Fruit fly (Drosophila melanogaster): ENCODE results near the gene RhoGAP68F.
A peak's percentile ranks its signal among the peaks of the same experiment; 100 is the strongest.

RhoGAP68F gene

dm6 chr3L:12127294-12128029 is 11.2 kb upstream of the RhoGAP68F start, which contains the start of the genes Ir68b and CG34241:
Gene Ir68b (minus strand): TSS chr3L:12127394.
Gene CG34241 (plus strand): TSS chr3L:12127979.
- TF ChIP-seq CG32121 (GFP tag; IDR thresholded peaks at IDR 0.05) (no peak), EcR (GFP tag; optimal IDR thresholded peaks at IDR 0.05) (no peak), CG34367 (tag; optimal IDR thresholded peaks at IDR 0.05) (no peak), CG17806 (tag; optimal IDR thresholded peaks at IDR 0.05) (no peak), CG13204 (GFP tag; optimal IDR thresholded peaks at IDR 0.05) (no peak), rn (GFP tag; IDR thresholded peaks at IDR 0.05) (no peak), CG15710 (tag; optimal IDR thresholded peaks at IDR 0.05) (no peak), CG9948 (tag; optimal IDR thresholded peaks at IDR 0.05) (no peak), Pif1A (GFP tag; optimal IDR thresholded peaks at IDR 0.05) (no peak), CG14655 (GFP tag; optimal IDR thresholded peaks at IDR 0.05) (no peak), CG12605 (GFP tag; IDR thresholded peaks at IDR 0.05) (no peak)

dm6 chr3L:12129111-12129510 is 9.6 kb upstream of the RhoGAP68F start, which contains the start of gene Lsp2:
Gene Lsp2 (plus strand): TSS chr3L:12129393.
- peak; percentile 40 for TF ChIP-seq EcR (GFP tag; optimal IDR thresholded peaks at IDR 0.05)
- no peak for TF ChIP-seq rn (GFP tag; IDR thresholded peaks at IDR 0.05)

dm6 chr3L:12131918-12132317 is 6.8 kb upstream of the RhoGAP68F start, which contains the start of gene DEF8:
Gene DEF8 (plus strand): TSS chr3L:12132146.
- TF ChIP-seq gl (tag; optimal IDR thresholded peaks at IDR 0.05), result peak; percentile 37
- peak; percentile 92 for TF ChIP-seq CG12605 (GFP tag; IDR thresholded peaks at IDR 0.05)
- peak; percentile 87 for TF ChIP-seq Ets98B (GFP tag; IDR thresholded peaks at IDR 0.05)
- peak; percentile 68 for TF ChIP-seq rn (GFP tag; IDR thresholded peaks at IDR 0.05)
- peak; percentile 89 for TF ChIP-seq CG4496 (GFP tag; IDR thresholded peaks at IDR 0.05)
- TF ChIP-seq CG14655 (GFP tag; optimal IDR thresholded peaks at IDR 0.05), result peak; percentile 80
- no peak for TF ChIP-seq Pif1B (GFP tag; optimal IDR thresholded peaks at IDR 0.05)
- no peak for TF ChIP-seq Pif1A (GFP tag; optimal IDR thresholded peaks at IDR 0.05)
- TF ChIP-seq CG8301 (tag; optimal IDR thresholded peaks at IDR 0.05), result peak; percentile 84
- peak; percentile 94 for TF ChIP-seq D1 (tag; optimal IDR thresholded peaks at IDR 0.05)
- TF ChIP-seq fd96Ca (GFP tag; IDR thresholded peaks at IDR 0.05), result peak; percentile 75
- TF ChIP-seq CG8159 (tag; optimal IDR thresholded peaks at IDR 0.05), result peak; percentile 88
- peak; percentile 80 for TF ChIP-seq CG34367 (tag; optimal IDR thresholded peaks at IDR 0.05)
- TF ChIP-seq EcR (GFP tag; optimal IDR thresholded peaks at IDR 0.05), result peak; percentile 19
- TF ChIP-seq Snoo (tag; optimal IDR thresholded peaks at IDR 0.05), result peak; percentile 76
- peak; percentile 92 for TF ChIP-seq CG32121 (GFP tag; IDR thresholded peaks at IDR 0.05)
- peak; percentile 85 for TF ChIP-seq CG17806 (tag; optimal IDR thresholded peaks at IDR 0.05)
- TF ChIP-seq CG10348 (GFP tag; IDR thresholded peaks at IDR 0.05), result no peak
- peak; percentile 83 for TF ChIP-seq CG15710 (tag; optimal IDR thresholded peaks at IDR 0.05)
- TF ChIP-seq CG13204 (GFP tag; optimal IDR thresholded peaks at IDR 0.05), result no peak
- peak; percentile 87 for TF ChIP-seq CG9948 (tag; optimal IDR thresholded peaks at IDR 0.05)

- TF ChIP-seq CG8301 (tag; optimal IDR thresholded peaks at IDR 0.05) (no peak), CG14655 (GFP tag; optimal IDR thresholded peaks at IDR 0.05) (peak; percentile 42), Ets98B (GFP tag; IDR thresholded peaks at IDR 0.05) (peak; percentile 44; the same call in 1 of the 2 replicates), CG4496 (GFP tag; IDR thresholded peaks at IDR 0.05) (peak; percentile 75), CG17806 (tag; optimal IDR thresholded peaks at IDR 0.05) (peak; percentile 58), Pif1B (GFP tag; optimal IDR thresholded peaks at IDR 0.05) (no peak), CG13204 (GFP tag; optimal IDR thresholded peaks at IDR 0.05) (no peak), CG15710 (tag; optimal IDR thresholded peaks at IDR 0.05) (peak; percentile 51), CG8159 (tag; optimal IDR thresholded peaks at IDR 0.05) (peak; percentile 66), CG34367 (tag; optimal IDR thresholded peaks at IDR 0.05) (no peak), CG9948 (tag; optimal IDR thresholded peaks at IDR 0.05) (peak; percentile 8), CG32121 (GFP tag; IDR thresholded peaks at IDR 0.05) (peak; percentile 48; the same call in 1 of the 2 replicates)
Observed at dm6 chr3L:12136630-12137029, 2.0 kb upstream of the RhoGAP68F start, which contains the start of the genes CG5645 and Atg12. Gene CG5645 (minus strand): TSS chr3L:12136706. Gene Atg12 (plus strand): TSS chr3L:12136967.

dm6 chr3L:12139232-12139698 is 597 bp downstream of the RhoGAP68F start:
- TF ChIP-seq CG8159 (tag; optimal IDR thresholded peaks at IDR 0.05) (peak; percentile 54), CG4496 (GFP tag; IDR thresholded peaks at IDR 0.05) (peak; percentile 62), CG32121 (GFP tag; IDR thresholded peaks at IDR 0.05) (no peak; the same call in 1 of the 2 replicates), Pif1B (GFP tag; optimal IDR thresholded peaks at IDR 0.05) (no peak), CG14655 (GFP tag; optimal IDR thresholded peaks at IDR 0.05) (no peak), CG9948 (tag; optimal IDR thresholded peaks at IDR 0.05) (peak; percentile 39), Snoo (tag; optimal IDR thresholded peaks at IDR 0.05) (peak; percentile 51), EcR (GFP tag; optimal IDR thresholded peaks at IDR 0.05) (no peak), CG34367 (tag; optimal IDR thresholded peaks at IDR 0.05) (peak; percentile 26), CG8301 (tag; optimal IDR thresholded peaks at IDR 0.05) (peak; percentile 39), fd96Ca (GFP tag; IDR thresholded peaks at IDR 0.05) (0 out of 3 replicates have a peak, but pooled peaks have one; percentile 43), Ets98B (GFP tag; IDR thresholded peaks at IDR 0.05) (peak; percentile 43), Pif1A (GFP tag; optimal IDR thresholded peaks at IDR 0.05) (no peak), CG13204 (GFP tag; optimal IDR thresholded peaks at IDR 0.05) (no peak), CG15710 (tag; optimal IDR thresholded peaks at IDR 0.05) (peak; percentile 44), D1 (tag; optimal IDR thresholded peaks at IDR 0.05) (no peak), CG12605 (GFP tag; IDR thresholded peaks at IDR 0.05) (0 out of 2 replicates have a peak, but pooled peaks have one; percentile 11), gl (tag; optimal IDR thresholded peaks at IDR 0.05) (no peak), CG17806 (tag; optimal IDR thresholded peaks at IDR 0.05) (peak; percentile 43), rn (GFP tag; IDR thresholded peaks at IDR 0.05) (no peak), CG10348 (GFP tag; IDR thresholded peaks at IDR 0.05) (no peak)
